Worm (Caenorhabditis elegans): ENCODE measurements around the gene F40G12.9.

DNA sequence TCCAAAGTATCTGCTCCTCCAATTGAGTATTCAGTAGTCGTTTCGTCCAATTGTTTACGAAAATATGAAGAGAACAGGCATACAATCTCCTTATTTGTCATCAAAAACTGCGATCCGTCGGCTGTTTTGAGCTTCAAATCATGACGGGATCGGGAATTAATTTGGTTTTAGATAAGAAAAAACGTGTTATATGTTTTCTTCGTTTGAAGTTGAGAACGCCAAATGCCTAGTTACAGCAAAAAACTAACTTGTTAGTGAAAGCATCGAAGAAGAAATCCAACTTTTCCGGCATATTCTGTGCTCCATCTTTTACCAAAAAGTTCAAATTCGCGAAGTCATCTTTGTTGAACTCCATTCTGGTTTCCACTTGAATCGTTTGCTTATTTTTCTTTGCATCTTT, 6.9 kb downstream of the F40G12.9 start, which contains the start of gene F14D7.1:
- TF ChIP-seq lin-1 (GFP tag; IDR thresholded peaks at IDR 0.05) = no peak
- TF ChIP-seq mep-1 (tag; optimal IDR thresholded peaks at IDR 0.05) = no peak
- no peak for TF ChIP-seq lin-15B (tag; optimal IDR thresholded peaks at IDR 0.05)
- TF ChIP-seq hlh-30 (tag; optimal IDR thresholded peaks at IDR 0.05; ENCODE audit: insufficient read depth) = no peak
- TF ChIP-seq unc-39 (tag; optimal IDR thresholded peaks at IDR 0.05) = no peak
- no peak for TF ChIP-seq fos-1 (tag; optimal IDR thresholded peaks at IDR 0.05)
- no peak for TF ChIP-seq ceh-62 (tag; optimal IDR thresholded peaks at IDR 0.05)
- TF ChIP-seq ama-1 (optimal IDR thresholded peaks at IDR 0.05) = no peak
- no peak for TF ChIP-seq snpc-1.2 (GFP tag; IDR thresholded peaks at IDR 0.05)
